Worm (Caenorhabditis elegans) whole organism, mixed stage, embryonic: ENCODE data around the gene T05A8.11.

Experiments
- ceh-43 ChIP-seq: fragments of 200-800 bp; sonication (Bioruptor generic); optimal IDR thresholded peaks from 2 replicates; lab custom pipeline; 2018; ENCODE audit warnings: mild to moderate bottlenecking, missing genetic modification characterization, moderate library complexity, missing compliant biosample characterization
- ces-1 ChIP-seq: fragments of 150-350 bp; optimal IDR thresholded peaks from 2 replicates; lab custom pipeline; 2014; ENCODE audit warnings: missing biosample characterization, missing genetic modification reagents, missing genetic modification characterization
- lin-13 ChIP-seq: fragments of 150-350 bp; optimal IDR thresholded peaks from 2 replicates; lab custom pipeline; 2014; ENCODE audit warnings: missing biosample characterization, missing genetic modification characterization
- lsy-2 ChIP-seq: fragments of 150-350 bp; optimal IDR thresholded peaks from 2 replicates; lab custom pipeline; 2014; ENCODE audit warnings: missing biosample characterization, missing genetic modification characterization
- nhr-12 ChIP-seq: fragments of 150-350 bp; optimal IDR thresholded peaks from 2 replicates; lab custom pipeline; 2014; ENCODE audit warnings: missing biosample characterization, missing genetic modification characterization
- nhr-76 ChIP-seq: sonication (generic microtip); optimal IDR thresholded peaks from 2 replicates; lab custom pipeline; 2017; ENCODE audit warnings: missing biosample characterization, missing genetic modification characterization
- sptf-1 ChIP-seq: sonication (generic microtip); optimal IDR thresholded peaks from 2 replicates; lab custom pipeline; 2017; ENCODE audit warnings: mild to moderate bottlenecking, missing genetic modification characterization, moderate library complexity, missing compliant biosample characterization

ce11 chrII:2681118-2681517, 44.3 kb downstream of the T05A8.11 start, which contains the start of gene F34D6.1:
- TF ChIP-seq nhr-12 (tag; lab: Kevin White, UChicago) (no peak), ces-1 (GFP tag; lab: Kevin White, UChicago) (no peak), lsy-2 (tag; lab: Kevin White, UChicago) (no peak), sptf-1 (no peak), lin-13 (no peak), nhr-76 (tag; lab: Kevin White, UChicago) (no peak), ceh-43 (GFP tag; lab: Kevin White, UChicago) (no peak)
